Worm (Caenorhabditis elegans) whole organism, L1 larva: ENCODE measurements around the gene npr-10.
A peak's percentile ranks its signal among the peaks of the same experiment; 100 is the strongest.

Source experiments
- alr-1 ChIP-seq: fragments of 200-800 bp; sonication (Bioruptor generic); optimal IDR thresholded peaks from 2 replicates; lab custom pipeline; 2018; ENCODE audit warnings: borderline replicate concordance, mild to moderate bottlenecking, missing genetic modification characterization, missing compliant biosample characterization
- ceh-63 ChIP-seq: fragments of 200-800 bp; sonication (Bioruptor generic); optimal IDR thresholded peaks from 2 replicates; lab custom pipeline; 2018; ENCODE audit warnings: mild to moderate bottlenecking, missing genetic modification characterization, missing compliant biosample characterization
- ceh-8 ChIP-seq: fragments of 200-800 bp; sonication (Bioruptor generic); optimal IDR thresholded peaks from 2 replicates; lab custom pipeline; 2018; ENCODE audit warnings: mild to moderate bottlenecking, missing genetic modification characterization, moderate library complexity, missing compliant biosample characterization
- ceh-82 ChIP-seq, 3 experiments: fragments of 150-350 bp in 1 of 3; sonication (generic microtip) in 2 of 3; optimal IDR thresholded peaks; 2 replicates each; lab custom pipeline; 2014 to 2017; ENCODE audit warnings: missing biosample characterization in 3 of 3, missing genetic modification characterization in 3 of 3
- ces-1 ChIP-seq: fragments of 150-350 bp; optimal IDR thresholded peaks from 2 replicates; lab custom pipeline; 2014; ENCODE audit warnings: missing biosample characterization, missing genetic modification reagents, missing genetic modification characterization
- dpl-1 ChIP-seq, 3 experiments: fragments of 150-350 bp in 2 of 3; sonication (generic microtip) in 1 of 3; optimal IDR thresholded peaks; 2 replicates each; lab custom pipeline; 2014 to 2017; ENCODE audit warnings: missing biosample characterization in 3 of 3, missing genetic modification characterization in 3 of 3, missing genetic modification reagents in 3 of 3
- dsc-1 ChIP-seq: sonication (generic microtip); optimal IDR thresholded peaks from 2 replicates; lab custom pipeline; 2016; ENCODE audit warnings: mild to moderate bottlenecking, missing genetic modification characterization, missing compliant biosample characterization
- efl-1 ChIP-seq, 4 experiments: fragments of 150-350 bp; optimal IDR thresholded peaks in 3 of 4; peaks in 1 of 4; 1 replicate in 1 of 4; 2 replicates in 3 of 4; lab custom pipeline; 2014; ENCODE audit warnings: missing biosample characterization in 2 of 4, missing genetic modification characterization in 2 of 4, missing genetic modification reagents in 2 of 4
- fkh-8 ChIP-seq: sonication (generic microtip); optimal IDR thresholded peaks from 2 replicates; lab custom pipeline; 2016; ENCODE audit warnings: mild to moderate bottlenecking, missing genetic modification characterization, missing compliant biosample characterization
- irx-1 ChIP-seq: sonication (generic microtip); optimal IDR thresholded peaks from 2 replicates; lab custom pipeline; 2016; ENCODE audit warnings: missing genetic modification characterization, missing compliant biosample characterization
- isw-1 ChIP-seq: fragments of 200-800 bp; sonication (Bioruptor generic); IDR thresholded peaks from 2 replicates; pipeline ENCODE4 v1.3.6; 2022; ENCODE audit warnings: missing genetic modification characterization, missing compliant biosample characterization
- jun-1 ChIP-seq: fragments of 150-350 bp; optimal IDR thresholded peaks from 2 replicates; lab custom pipeline; 2014; ENCODE audit warnings: missing biosample characterization, missing genetic modification reagents, missing genetic modification characterization
- lin-13 ChIP-seq: fragments of 150-350 bp; optimal IDR thresholded peaks from 2 replicates; lab custom pipeline; 2014; ENCODE audit warnings: missing biosample characterization, missing genetic modification reagents, missing genetic modification characterization
- lin-14 ChIP-seq: fragments of 200-800 bp; sonication (Bioruptor generic); optimal IDR thresholded peaks from 2 replicates; lab custom pipeline; 2018; ENCODE audit warnings: mild to moderate bottlenecking, missing genetic modification characterization, moderate library complexity, missing compliant biosample characterization
- lin-15B ChIP-seq: fragments of 150-350 bp; sonication (generic microtip); optimal IDR thresholded peaks from 3 replicates; lab custom pipeline; 2014; ENCODE audit warnings: missing biosample characterization, missing genetic modification characterization
- lsy-2 ChIP-seq, 2 experiments: fragments of 150-350 bp; optimal IDR thresholded peaks; 2 replicates each; lab custom pipeline; 2014; ENCODE audit warnings: missing biosample characterization in 2 of 2, missing genetic modification characterization in 2 of 2
- mef-2 ChIP-seq: fragments of 150-350 bp; optimal IDR thresholded peaks from 2 replicates; lab custom pipeline; 2014; ENCODE audit warnings: missing biosample characterization, missing genetic modification characterization
- nhr-19 ChIP-seq: fragments of 200-800 bp; sonication (Bioruptor generic); conservative IDR thresholded peaks from 2 replicates; pipeline ENCODE4 v1.3.6; 2022; ENCODE audit warnings: missing genetic modification characterization, missing compliant biosample characterization
- nhr-237 ChIP-seq: fragments of 150-350 bp; optimal IDR thresholded peaks from 2 replicates; lab custom pipeline; 2014; ENCODE audit warnings: missing biosample characterization, missing genetic modification characterization
- nhr-71 ChIP-seq: sonication (generic microtip); optimal IDR thresholded peaks from 2 replicates; lab custom pipeline; 2016; ENCODE audit warnings: mild to moderate bottlenecking, missing genetic modification characterization, moderate library complexity, missing compliant biosample characterization
- nhr-84 ChIP-seq: sonication (generic microtip); optimal IDR thresholded peaks from 2 replicates; lab custom pipeline; 2017; ENCODE audit warnings: missing biosample characterization, missing genetic modification characterization
- nhr-90 ChIP-seq: sonication (generic microtip); optimal IDR thresholded peaks from 2 replicates; lab custom pipeline; 2016; ENCODE audit warnings: mild to moderate bottlenecking, missing genetic modification characterization, missing compliant biosample characterization; ENCODE audit not compliant: poor library complexity
- pax-3 ChIP-seq: fragments of 200-800 bp; sonication (Bioruptor generic); optimal IDR thresholded peaks from 2 replicates; lab custom pipeline; 2018; ENCODE audit warnings: mild to moderate bottlenecking, missing genetic modification characterization, moderate library complexity, missing compliant biosample characterization
- rnt-1 ChIP-seq: sonication (generic microtip); optimal IDR thresholded peaks from 2 replicates; lab custom pipeline; 2016; ENCODE audit warnings: mild to moderate bottlenecking, missing genetic modification characterization, moderate library complexity, missing compliant biosample characterization
- swsn-7 ChIP-seq: sonication (generic microtip); optimal IDR thresholded peaks from 2 replicates; lab custom pipeline; 2016; ENCODE audit warnings: missing genetic modification characterization, missing compliant biosample characterization
- tbx-2 ChIP-seq: sonication (generic microtip); optimal IDR thresholded peaks from 2 replicates; lab custom pipeline; 2016; ENCODE audit warnings: missing genetic modification characterization, missing compliant biosample characterization
- unc-30 ChIP-seq: sonication (generic microtip); optimal IDR thresholded peaks from 2 replicates; lab custom pipeline; 2017; ENCODE audit warnings: missing biosample characterization, missing genetic modification characterization
- unc-86 ChIP-seq: sonication (generic microtip); optimal IDR thresholded peaks from 2 replicates; lab custom pipeline; 2016; ENCODE audit warnings: missing genetic modification characterization, missing compliant biosample characterization
- unc-98 ChIP-seq: fragments of 200-800 bp; sonication (Bioruptor generic); IDR thresholded peaks from 2 replicates; pipeline ENCODE4 v1.3.6; 2022; ENCODE audit warnings: missing genetic modification characterization, missing compliant biosample characterization
- xbp-1 ChIP-seq: sonication (generic microtip); optimal IDR thresholded peaks from 2 replicates; lab custom pipeline; 2016; ENCODE audit warnings: missing genetic modification characterization, missing compliant biosample characterization
- zag-1 ChIP-seq: fragments of 150-350 bp; optimal IDR thresholded peaks from 2 replicates; lab custom pipeline; 2014; ENCODE audit warnings: missing biosample characterization, missing genetic modification characterization
- ztf-4 ChIP-seq: fragments of 150-350 bp; optimal IDR thresholded peaks from 2 replicates; lab custom pipeline; 2014; ENCODE audit warnings: missing biosample characterization, missing genetic modification characterization

npr-10 gene

ce11 chrX:12975595-12976089, 56.9 kb downstream of the npr-10 start, which contains the start of gene ppk-3 (continued):
- TF ChIP-seq efl-1 (optimal IDR thresholded peaks at IDR 0.05; lab: Kevin White, UChicago) = peak; percentile 74 to 85
- peak; percentile 59 to 97 for TF ChIP-seq efl-1 (GFP tag; optimal IDR thresholded peaks at IDR 0.05 in 1 of 2; lab: Kevin White, UChicago)
- TF ChIP-seq alr-1 (tag; lab: Kevin White, UChicago) = no peak
- TF ChIP-seq swsn-7 = peak; percentile 89
- TF ChIP-seq tbx-2 (tag; lab: Kevin White, UChicago) = peak; percentile 86
- peak; percentile 91 for TF ChIP-seq nhr-19
- peak; percentile 79 to 88 (median 83) for TF ChIP-seq ceh-82 (tag; optimal IDR thresholded peaks at IDR 0.05; lab: Kevin White, UChicago)
- no peak for TF ChIP-seq mef-2 (tag; lab: Kevin White, UChicago)
- peak; percentile 70 to 82 (median 78) for TF ChIP-seq dpl-1 (GFP tag; optimal IDR thresholded peaks at IDR 0.05; lab: Kevin White, UChicago)
- peak; percentile 29 for TF ChIP-seq nhr-237 (tag; lab: Kevin White, UChicago)
- peak; percentile 96 for TF ChIP-seq nhr-71
- peak; percentile 78 to 83 for TF ChIP-seq lsy-2 (tag; optimal IDR thresholded peaks at IDR 0.05; lab: Kevin White, UChicago)
- no peak for TF ChIP-seq ces-1 (GFP tag; lab: Kevin White, UChicago)
- no peak for TF ChIP-seq zag-1 (tag; lab: Kevin White, UChicago)
- TF ChIP-seq unc-30 = no peak
- TF ChIP-seq nhr-90 (tag; lab: Kevin White, UChicago) = peak; percentile 87
- TF ChIP-seq irx-1 = peak; percentile 81
- peak; percentile 49 for TF ChIP-seq ceh-8 (GFP tag; lab: Kevin White, UChicago)
- peak; percentile 84 for TF ChIP-seq jun-1 (tag; lab: Kevin White, UChicago)
- peak; percentile 36 for TF ChIP-seq pax-3 (tag; lab: Kevin White, UChicago)
- TF ChIP-seq lin-13 (GFP tag; lab: Kevin White, UChicago) = peak; percentile 85
- peak; percentile 68 for TF ChIP-seq lin-15B (tag; lab: Kevin White, UChicago)
- no peak for TF ChIP-seq ceh-63 (GFP tag; lab: Kevin White, UChicago)
- no peak for TF ChIP-seq unc-98 (GFP tag; lab: Robert Waterston, UW)
- peak; percentile 84 for TF ChIP-seq ztf-4
- no peak for TF ChIP-seq nhr-84 (tag; lab: Kevin White, UChicago)
- peak; percentile 89 for TF ChIP-seq dsc-1
- TF ChIP-seq lin-14 (GFP tag; lab: Kevin White, UChicago) = peak; percentile 93
- TF ChIP-seq fkh-8 (tag; lab: Kevin White, UChicago) = peak; percentile 74
- peak; percentile 78 for TF ChIP-seq unc-86 (tag; lab: Kevin White, UChicago)
- TF ChIP-seq rnt-1 (tag; lab: Kevin White, UChicago) = peak; percentile 95
- peak; percentile 83 for TF ChIP-seq xbp-1 (tag; lab: Kevin White, UChicago)
- peak; percentile 73 for TF ChIP-seq isw-1 (GFP tag; lab: Robert Waterston, UW)
